Worm (Caenorhabditis elegans): ENCODE measurements around the gene ZK757.2.

Gene ZK757.2

DNA sequence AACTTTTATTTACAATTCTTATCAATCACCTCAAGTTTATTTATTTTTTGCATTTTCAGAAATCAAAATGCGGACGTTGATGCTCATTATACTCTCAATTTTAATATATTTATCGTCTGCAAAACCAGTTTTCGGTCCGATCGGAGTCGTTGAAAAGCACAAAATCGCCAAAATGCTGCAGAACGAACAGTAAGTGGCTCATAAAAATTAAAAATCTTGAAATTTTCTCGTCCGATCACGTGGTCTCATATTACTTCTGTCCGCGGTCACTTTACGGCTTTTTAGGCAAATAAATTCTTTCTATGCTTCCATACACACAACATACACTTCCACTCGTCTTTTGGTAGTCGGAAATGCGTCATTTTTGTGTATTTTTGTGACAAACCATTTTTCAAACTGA is 35.0 kb downstream of the ZK757.2 start, which contains the start of gene K11H3.5:
Gene K11H3.5 (plus strand): TSS at position 54 of the 400 bp plus-strand sequence.
- no peak for TF ChIP-seq blmp-1 (tag; optimal IDR thresholded peaks at IDR 0.05; ENCODE audit: insufficient read depth)
- no peak for TF ChIP-seq nhr-21 (tag; optimal IDR thresholded peaks at IDR 0.05)
- no peak for TF ChIP-seq nhr-6 (tag; optimal IDR thresholded peaks at IDR 0.05)
- TF ChIP-seq unc-39 (tag; optimal IDR thresholded peaks at IDR 0.05): no peak
- no peak for TF ChIP-seq mab-5 (tag; optimal IDR thresholded peaks at IDR 0.05)
- TF ChIP-seq elt-3 (tag; optimal IDR thresholded peaks at IDR 0.05): no peak
- TF ChIP-seq fos-1 (tag; optimal IDR thresholded peaks at IDR 0.05): no peak
- no peak for TF ChIP-seq Y55F3AM.14 (GFP tag; optimal IDR thresholded peaks at IDR 0.05)
- TF ChIP-seq nhr-23 (tag; optimal IDR thresholded peaks at IDR 0.05): no peak
- TF ChIP-seq sma-9 (GFP tag; optimal IDR thresholded peaks at IDR 0.05): no peak
- TF ChIP-seq sma-9 (tag; optimal IDR thresholded peaks at IDR 0.05): no peak
- no peak for TF ChIP-seq sma-3 (GFP tag; optimal IDR thresholded peaks at IDR 0.05)
- no peak for TF ChIP-seq ceh-82 (tag; optimal IDR thresholded peaks at IDR 0.05)
- no peak for TF ChIP-seq ceh-16 (tag; optimal IDR thresholded peaks at IDR 0.05)
- TF ChIP-seq elt-1 (tag; optimal IDR thresholded peaks at IDR 0.05): no peak
- TF ChIP-seq unc-62 (GFP tag; optimal IDR thresholded peaks at IDR 0.05): no peak
- TF ChIP-seq mdl-1 (tag; optimal IDR thresholded peaks at IDR 0.05): no peak

DNA sequence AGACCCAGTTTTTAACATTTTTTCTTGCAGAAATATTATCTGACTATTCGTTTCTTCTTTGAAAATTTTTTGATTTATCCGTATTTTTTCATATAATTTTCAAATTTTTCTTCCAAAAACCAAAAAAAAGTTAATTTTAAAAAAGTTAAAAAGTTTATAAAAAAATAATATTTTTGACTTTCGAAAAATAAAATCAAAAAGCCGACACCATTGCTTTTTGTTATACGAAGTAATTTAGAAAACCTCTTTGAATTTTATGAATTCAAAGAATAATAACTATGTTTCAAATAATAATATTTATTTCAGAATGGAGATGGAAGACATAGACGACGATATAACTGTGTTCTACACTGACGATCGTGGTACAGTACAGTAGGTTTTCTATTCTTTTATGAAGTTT is 43.8 kb downstream of the ZK757.2 start, which contains the start of gene K11H3.8:
Gene K11H3.8 (plus strand): TSS at position 301 of the 400 bp plus-strand sequence.
- TF ChIP-seq ZK546.5 (tag; optimal IDR thresholded peaks at IDR 0.05) (no peak), C34F6.9 (tag; optimal IDR thresholded peaks at IDR 0.05) (no peak), lin-11 (tag; optimal IDR thresholded peaks at IDR 0.05) (no peak), nhr-21 (tag; optimal IDR thresholded peaks at IDR 0.05) (no peak), ceh-16 (tag; optimal IDR thresholded peaks at IDR 0.05) (no peak), aly-2 (tag; optimal IDR thresholded peaks at IDR 0.05) (no peak), skn-1 (tag; optimal IDR thresholded peaks at IDR 0.05) (no peak), blmp-1 (tag; optimal IDR thresholded peaks at IDR 0.05; ENCODE audit: insufficient read depth) (no peak), ama-1 (optimal IDR thresholded peaks at IDR 0.05) (no peak), nhr-237 (tag; optimal IDR thresholded peaks at IDR 0.05) (no peak), nhr-6 (tag; optimal IDR thresholded peaks at IDR 0.05) (no peak), nhr-23 (tag; optimal IDR thresholded peaks at IDR 0.05) (no peak), sma-9 (GFP tag; optimal IDR thresholded peaks at IDR 0.05) (no peak), sma-9 (tag; optimal IDR thresholded peaks at IDR 0.05) (no peak), peb-1 (tag; optimal IDR thresholded peaks at IDR 0.05) (no peak), zag-1 (tag; optimal IDR thresholded peaks at IDR 0.05) (no peak), ztf-4 (tag; optimal IDR thresholded peaks at IDR 0.05) (no peak)

DNA sequence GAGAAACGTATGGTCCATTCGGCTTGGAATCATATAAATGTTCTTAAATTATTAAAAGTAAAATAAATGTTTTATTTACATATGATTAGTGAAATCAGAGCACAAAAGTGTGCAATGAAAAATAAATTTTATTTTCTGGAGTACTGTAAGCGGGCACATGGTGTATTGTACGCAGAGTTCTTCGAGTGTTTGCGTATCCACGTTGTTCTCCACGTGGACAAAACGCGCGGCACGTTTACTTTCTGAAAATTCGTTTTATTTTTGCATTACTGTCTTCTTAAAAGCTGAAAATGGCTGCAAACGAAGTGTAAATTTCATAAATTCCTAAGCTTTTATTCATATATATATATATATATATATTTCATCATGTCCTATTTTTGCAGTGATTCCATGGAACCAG is 46.2 kb downstream of the ZK757.2 start:
- TF ChIP-seq sma-3 (GFP tag; optimal IDR thresholded peaks at IDR 0.05) (no peak), nhr-77 (tag; optimal IDR thresholded peaks at IDR 0.05) (no peak), egl-27 (tag; optimal IDR thresholded peaks at IDR 0.05) (no peak), skn-1 (tag; optimal IDR thresholded peaks at IDR 0.05) (no peak), nhr-11 (tag; optimal IDR thresholded peaks at IDR 0.05) (no peak), nhr-129 (tag; optimal IDR thresholded peaks at IDR 0.05) (no peak), ZK546.5 (tag; optimal IDR thresholded peaks at IDR 0.05) (no peak), Y55F3AM.14 (GFP tag; optimal IDR thresholded peaks at IDR 0.05) (no peak), mbf-1 (tag; optimal IDR thresholded peaks at IDR 0.05) (no peak), zag-1 (tag; optimal IDR thresholded peaks at IDR 0.05) (no peak)

DNA sequence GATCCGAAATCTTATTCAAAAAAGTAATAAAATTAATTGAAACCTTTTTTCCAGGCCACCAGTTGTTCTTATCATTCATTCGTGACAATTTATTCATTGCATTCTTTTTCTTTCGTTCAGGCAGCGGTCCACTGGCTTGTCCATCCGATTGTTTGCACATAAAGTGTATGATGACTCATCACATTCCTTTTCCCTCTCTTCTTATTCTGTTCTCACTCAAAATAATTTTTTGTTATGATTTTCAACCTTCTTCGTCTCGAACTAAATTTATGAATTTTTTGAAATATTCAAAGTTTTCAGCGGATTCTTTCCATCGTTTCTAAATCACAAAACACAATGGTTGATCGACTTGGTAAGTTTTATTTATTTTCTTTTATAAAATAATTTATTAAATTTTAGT is 48.2 kb downstream of the ZK757.2 start, which contains the start of gene ZK632.12:
Gene ZK632.12 (plus strand): TSS at position 301 of the 400 bp plus-strand sequence.
- TF ChIP-seq elt-3 (tag; optimal IDR thresholded peaks at IDR 0.05): no peak
- TF ChIP-seq ztf-1 (GFP tag; conservative IDR thresholded peaks at IDR 0.05): no peak
- no peak for TF ChIP-seq Y55F3AM.14 (GFP tag; optimal IDR thresholded peaks at IDR 0.05)
- TF ChIP-seq crh-2 (tag; optimal IDR thresholded peaks at IDR 0.05): no peak
- TF ChIP-seq nhr-11 (tag; optimal IDR thresholded peaks at IDR 0.05): no peak
- TF ChIP-seq F13H6.1 (tag; optimal IDR thresholded peaks at IDR 0.05): no peak
- no peak for TF ChIP-seq dmd-4 (tag; optimal IDR thresholded peaks at IDR 0.05)
- no peak for TF ChIP-seq unc-39 (tag; optimal IDR thresholded peaks at IDR 0.05)
- no peak for TF ChIP-seq nhr-12 (tag; optimal IDR thresholded peaks at IDR 0.05)
- TF ChIP-seq sma-9 (GFP tag; optimal IDR thresholded peaks at IDR 0.05): no peak
- TF ChIP-seq sma-9 (tag; optimal IDR thresholded peaks at IDR 0.05): no peak
- TF ChIP-seq gmeb-1 (tag; optimal IDR thresholded peaks at IDR 0.05): no peak
- TF ChIP-seq ZK546.5 (tag; optimal IDR thresholded peaks at IDR 0.05): no peak
- TF ChIP-seq aly-2 (tag; optimal IDR thresholded peaks at IDR 0.05): no peak
- no peak for TF ChIP-seq lin-13 (GFP tag; optimal IDR thresholded peaks at IDR 0.05)
- TF ChIP-seq nhr-77 (tag; optimal IDR thresholded peaks at IDR 0.05): no peak
- no peak for TF ChIP-seq nhr-129 (tag; optimal IDR thresholded peaks at IDR 0.05)
- TF ChIP-seq R02D3.7 (tag; optimal IDR thresholded peaks at IDR 0.05): no peak
- no peak for TF ChIP-seq nhr-23 (tag; optimal IDR thresholded peaks at IDR 0.05)
